Fruit fly (Drosophila melanogaster): ENCODE measurements around the gene Miro.

The Miro gene

DNA sequence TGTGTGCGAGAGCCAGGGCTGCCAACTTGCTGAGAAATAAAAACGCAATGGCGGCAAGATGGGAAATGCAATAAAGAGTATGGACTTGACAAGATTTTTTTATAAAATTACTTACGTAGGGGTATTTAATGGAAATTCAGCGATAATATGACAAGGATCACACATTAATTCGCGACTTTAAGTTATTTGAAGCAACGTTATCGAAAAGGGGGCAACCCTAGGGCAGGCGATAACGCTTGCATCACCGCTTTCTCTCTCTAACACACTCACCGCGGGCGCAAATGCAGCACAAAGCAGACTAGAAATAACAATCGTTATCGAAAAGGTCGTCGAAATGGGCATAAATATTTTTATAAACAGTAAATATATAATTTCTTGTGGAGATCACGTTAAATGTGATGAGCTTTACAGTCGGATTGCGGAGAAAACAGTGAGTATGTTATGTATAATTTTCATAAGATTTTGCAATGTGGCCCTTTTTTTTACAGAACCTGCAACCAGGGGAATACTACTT is 9.4 kb upstream of the Miro start, which contains the start of gene Rox8 (continued):
- no peak for TF ChIP-seq HLH3B (GFP tag; IDR thresholded peaks at IDR 0.05)
- no peak for TF ChIP-seq Awh (GFP tag; IDR thresholded peaks at IDR 0.05)
- TF ChIP-seq CG6272 (GFP tag; IDR thresholded peaks at IDR 0.05) = no peak
- TF ChIP-seq CG2116 (GFP tag; optimal IDR thresholded peaks at IDR 0.05) = peak; percentile 94
- TF ChIP-seq fd102C (GFP tag; optimal IDR thresholded peaks at IDR 0.05) = no peak
- TF ChIP-seq HLH54F (GFP tag; optimal IDR thresholded peaks at IDR 0.05) = peak; percentile 39
- no peak for TF ChIP-seq org-1 (GFP tag; optimal IDR thresholded peaks at IDR 0.05)
- no peak for TF ChIP-seq Bdp1 (GFP tag; optimal IDR thresholded peaks at IDR 0.05)
- 0 out of 2 replicates have a peak, but pooled peaks have one; percentile 7 for TF ChIP-seq CG31224 (GFP tag; IDR thresholded peaks at IDR 0.05)
- no peak for TF ChIP-seq cato (GFP tag; optimal IDR thresholded peaks at IDR 0.05; ENCODE audit: borderline replicate concordance)
- peak; percentile 47 for TF ChIP-seq vvl (GFP tag; IDR thresholded peaks at IDR 0.05)
- peak; percentile 22 for TF ChIP-seq CG33557 (GFP tag; optimal IDR thresholded peaks at IDR 0.05)
- peak; percentile 18 for TF ChIP-seq MESR4 (GFP tag; optimal IDR thresholded peaks at IDR 0.05)
- peak; percentile 73 for TF ChIP-seq CG13287 (GFP tag; IDR thresholded peaks at IDR 0.05; ENCODE audit: partially characterized antibody)
- TF ChIP-seq da (GFP tag; optimal IDR thresholded peaks at IDR 0.05) = no peak
- no peak for TF ChIP-seq zfh1 (GFP tag; IDR thresholded peaks at IDR 0.05)
- TF ChIP-seq CG6689 (GFP tag; IDR thresholded peaks at IDR 0.05) = no peak
- peak; percentile 29 for TF ChIP-seq CG4424 (GFP tag; optimal IDR thresholded peaks at IDR 0.05)
- no peak for TF ChIP-seq Gsc (GFP tag; IDR thresholded peaks at IDR 0.05)
- TF ChIP-seq CG8944 (GFP tag; optimal IDR thresholded peaks at IDR 0.05) = no peak
- TF ChIP-seq CG30431 (GFP tag; optimal IDR thresholded peaks at IDR 0.05) = no peak
- no peak for TF ChIP-seq zf30C (GFP tag; optimal IDR thresholded peaks at IDR 0.05)
- TF ChIP-seq CG11093 (GFP tag; IDR thresholded peaks at IDR 0.05) = no peak
- TF ChIP-seq dimm (GFP tag; IDR thresholded peaks at IDR 0.05) = no peak
- TF ChIP-seq Sin3A (optimal IDR thresholded peaks at IDR 0.05) = peak; percentile 88
- TF ChIP-seq kni (GFP tag; optimal IDR thresholded peaks at IDR 0.05) = peak; percentile 68
- TF ChIP-seq bigmax (GFP tag; optimal IDR thresholded peaks at IDR 0.05) = no peak
- TF ChIP-seq CG15011 (GFP tag; optimal IDR thresholded peaks at IDR 0.05) = no peak
- TF ChIP-seq gcm (GFP tag; optimal IDR thresholded peaks at IDR 0.05) = peak; percentile 13
- TF ChIP-seq peb (GFP tag; IDR thresholded peaks at IDR 0.05) = no peak
- TF ChIP-seq CG10959 (GFP tag; IDR thresholded peaks at IDR 0.05) = no peak
- no peak for TF ChIP-seq C15 (GFP tag; IDR thresholded peaks at IDR 0.05)
- peak; percentile 66 for TF ChIP-seq bbx (GFP tag; IDR thresholded peaks at IDR 0.05; ENCODE audit: partially characterized antibody)
- no peak for TF ChIP-seq CG9876 (GFP tag; optimal IDR thresholded peaks at IDR 0.05)
- TF ChIP-seq unpg (GFP tag; optimal IDR thresholded peaks at IDR 0.05) = peak; percentile 43
- peak; percentile 44 for TF ChIP-seq CG18619 (GFP tag; optimal IDR thresholded peaks at IDR 0.05)
- TF ChIP-seq CG10565 (GFP tag; optimal IDR thresholded peaks at IDR 0.05) = no peak
- TF ChIP-seq CG9797 (GFP tag; optimal IDR thresholded peaks at IDR 0.05) = peak; percentile 61
- TF ChIP-seq CG12942 (GFP tag; optimal IDR thresholded peaks at IDR 0.05) = no peak
- no peak for TF ChIP-seq Lim3 (GFP tag; IDR thresholded peaks at IDR 0.05)
- no peak for TF ChIP-seq Adf1 (GFP tag; IDR thresholded peaks at IDR 0.05)
- peak; percentile 56 for TF ChIP-seq CG8924 (tag; optimal IDR thresholded peaks at IDR 0.05)
- peak; percentile 10 for TF ChIP-seq tup (GFP tag; optimal IDR thresholded peaks at IDR 0.05)
- no peak for TF ChIP-seq Dad (GFP tag; optimal IDR thresholded peaks at IDR 0.05)
- TF ChIP-seq prd (optimal IDR thresholded peaks at IDR 0.05) = no peak
- TF ChIP-seq prd (GFP tag; IDR thresholded peaks at IDR 0.05) = no peak; the same call in 2 of the 3 replicates
- TF ChIP-seq p53 (GFP tag; optimal IDR thresholded peaks at IDR 0.05) = no peak
- TF ChIP-seq Usf (GFP tag; optimal IDR thresholded peaks at IDR 0.05) = no peak
- no peak for TF ChIP-seq twi (tag; optimal IDR thresholded peaks at IDR 0.05)
- peak; percentile 89 for TF ChIP-seq stwl (tag; optimal IDR thresholded peaks at IDR 0.05)
- TF ChIP-seq Gug (GFP tag; IDR thresholded peaks at IDR 0.05) = no peak
- TF ChIP-seq Lhr (GFP tag; optimal IDR thresholded peaks at IDR 0.05) = no peak

All from whole organism, embryonic.